Fruit fly (Drosophila melanogaster): ENCODE measurements around the gene Pect.

The Pect gene

dm6 chr2L:13234610-13235489 is 31.3 kb downstream of the Pect start, which contains the start of gene Mabi (continued):
- TF ChIP-seq twi (tag; optimal IDR thresholded peaks at IDR 0.05) (peak; percentile 34), Nf-YA (GFP tag; IDR thresholded peaks at IDR 0.05) (no peak), maf-S (GFP tag; optimal IDR thresholded peaks at IDR 0.05) (no peak), gt (GFP tag; IDR thresholded peaks at IDR 0.05) (no peak), p53 (GFP tag; optimal IDR thresholded peaks at IDR 0.05) (peak; percentile 57), CG14050 (GFP tag; IDR thresholded peaks at IDR 0.05) (no peak), zen (tag; optimal IDR thresholded peaks at IDR 0.05) (peak; percentile 75), CG10543 (GFP tag; optimal IDR thresholded peaks at IDR 0.05) (no peak), D (optimal IDR thresholded peaks at IDR 0.05) (no peak), D (GFP tag; optimal IDR thresholded peaks at IDR 0.05) (no peak), CG12071 (GFP tag; optimal IDR thresholded peaks at IDR 0.05) (no peak), CG9876 (GFP tag; optimal IDR thresholded peaks at IDR 0.05) (no peak), al (GFP tag; IDR thresholded peaks at IDR 0.05) (no peak), sqz (GFP tag; optimal IDR thresholded peaks at IDR 0.05) (no peak), CG10366 (GFP tag; IDR thresholded peaks at IDR 0.05) (no peak), danr (GFP tag; IDR thresholded peaks at IDR 0.05) (no peak), cad (GFP tag; optimal IDR thresholded peaks at IDR 0.05) (peak; percentile 32), Trl (optimal IDR thresholded peaks at IDR 0.05) (no peak), Trl (GFP tag; optimal IDR thresholded peaks at IDR 0.05) (no peak), tll (GFP tag; optimal IDR thresholded peaks at IDR 0.05) (peak in 1 of 2 experiments; percentile 79)

dm6 chr2L:13236194-13236593 is 32.6 kb downstream of the Pect start, which contains the start of gene Jhbp14:
TSS of gene Jhbp14 (plus strand) at chr2L:13236494.
- TF ChIP-seq Pdp1 (GFP tag; optimal IDR thresholded peaks at IDR 0.05) = no peak
- TF ChIP-seq pita (GFP tag; optimal IDR thresholded peaks at IDR 0.05) = no peak
- TF ChIP-seq crp (GFP tag; optimal IDR thresholded peaks at IDR 0.05) = no peak
- no peak for TF ChIP-seq tgo (GFP tag; IDR thresholded peaks at IDR 0.05)
- TF ChIP-seq CG18619 (GFP tag; optimal IDR thresholded peaks at IDR 0.05) = no peak
- no peak for TF ChIP-seq caup (GFP tag; optimal IDR thresholded peaks at IDR 0.05; ENCODE audit: severe bottlenecking)
- no peak for TF ChIP-seq CG31224 (GFP tag; IDR thresholded peaks at IDR 0.05)
- no peak for TF ChIP-seq Doc2 (GFP tag; IDR thresholded peaks at IDR 0.05)
- TF ChIP-seq CG34422 (GFP tag; IDR thresholded peaks at IDR 0.05) = no peak
- TF ChIP-seq seq (GFP tag; IDR thresholded peaks at IDR 0.05) = no peak
- TF ChIP-seq trem (tag; optimal IDR thresholded peaks at IDR 0.05) = no peak
- no peak for TF ChIP-seq unpg (GFP tag; optimal IDR thresholded peaks at IDR 0.05)
- TF ChIP-seq ac (GFP tag; optimal IDR thresholded peaks at IDR 0.05) = no peak
- no peak for TF ChIP-seq Mad (GFP tag; optimal IDR thresholded peaks at IDR 0.05)
- no peak for TF ChIP-seq CG6683 (GFP tag; optimal IDR thresholded peaks at IDR 0.05)
- TF ChIP-seq gfzf (GFP tag; optimal IDR thresholded peaks at IDR 0.05) = no peak
- TF ChIP-seq CG2678 (tag; optimal IDR thresholded peaks at IDR 0.05) = no peak
- TF ChIP-seq dimm (GFP tag; IDR thresholded peaks at IDR 0.05) = no peak
- TF ChIP-seq CG1792 (GFP tag; optimal IDR thresholded peaks at IDR 0.05) = no peak
- TF ChIP-seq CG30403 (GFP tag; optimal IDR thresholded peaks at IDR 0.05) = no peak

Data from whole organism, embryonic.